Worm (Caenorhabditis elegans): ENCODE measurements around the gene K02E10.4.

- TF ChIP-seq lsy-2 (tag; optimal IDR thresholded peaks at IDR 0.05) (no peak), ztf-11 (tag; optimal IDR thresholded peaks at IDR 0.05) (no peak), nhr-28 (tag; optimal IDR thresholded peaks at IDR 0.05) (no peak), unc-39 (tag; optimal IDR thresholded peaks at IDR 0.05) (no peak), nhr-76 (tag; optimal IDR thresholded peaks at IDR 0.05) (no peak), elt-1 (tag; optimal IDR thresholded peaks at IDR 0.05; ENCODE audit: borderline replicate concordance, insufficient read depth) (no peak)
Measured at ce11 chrX:2447214-2447613, 35.8 kb upstream of the K02E10.4 start.

Data from whole organism, mixed stage, embryonic.